Fruit fly (Drosophila melanogaster): ENCODE results near the gene CheB38a.

Gene CheB38a

DNA sequence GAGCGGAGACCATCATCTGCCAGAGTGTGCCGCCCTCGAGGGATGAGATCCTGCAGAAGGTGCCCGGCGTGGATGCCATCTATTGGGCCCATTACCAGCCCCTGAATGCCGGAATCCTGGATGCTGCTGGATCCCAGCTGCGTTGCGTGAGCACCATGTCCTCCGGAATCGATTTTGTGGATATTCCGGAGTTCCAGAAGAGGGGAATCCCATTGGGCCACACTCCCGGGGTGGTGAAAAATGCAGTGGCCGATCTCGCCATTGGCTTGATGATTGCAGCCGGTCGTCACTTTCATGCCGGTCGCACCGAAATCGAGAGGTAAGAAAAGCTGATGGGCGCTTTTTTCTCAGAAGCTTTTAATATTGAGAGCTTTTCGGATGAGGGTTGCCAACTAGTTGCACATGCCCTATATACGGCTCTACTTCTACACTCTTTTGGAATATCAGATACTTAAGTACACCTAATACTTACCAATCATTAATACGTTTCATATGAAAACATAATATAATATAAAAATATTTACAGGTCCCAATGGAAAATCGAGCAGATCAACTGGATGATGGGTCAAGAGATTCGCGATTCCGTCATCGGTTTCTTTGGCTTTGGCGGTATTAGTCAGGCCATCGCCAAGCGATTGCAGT lies 11.5 kb upstream of the CheB38a start (continued):
- TF ChIP-seq lbe (GFP tag; optimal IDR thresholded peaks at IDR 0.05) (peak; percentile 33), CG33213 (GFP tag; optimal IDR thresholded peaks at IDR 0.05) (no peak), bcd (GFP tag; optimal IDR thresholded peaks at IDR 0.05) (peak; percentile 4), Med (GFP tag) (peak; percentile 39), vvl (GFP tag; IDR thresholded peaks at IDR 0.05) (0 out of 2 replicates have a peak, but pooled peaks have one; percentile 33), CG9876 (GFP tag; optimal IDR thresholded peaks at IDR 0.05) (no peak), Elba2 (GFP tag; optimal IDR thresholded peaks at IDR 0.05) (no peak), Sry-δ (GFP tag; optimal IDR thresholded peaks at IDR 0.05) (no peak), CG9932 (GFP tag; IDR thresholded peaks at IDR 0.05) (peak; percentile 27), BEAF-32 (GFP tag; optimal IDR thresholded peaks at IDR 0.05) (peak; percentile 12), Hr78 (GFP tag; optimal IDR thresholded peaks at IDR 0.05) (no peak), Nf-YC (tag; optimal IDR thresholded peaks at IDR 0.05) (peak; percentile 14), CG10267 (tag; optimal IDR thresholded peaks at IDR 0.05) (no peak), CG43689 (GFP tag; IDR thresholded peaks at IDR 0.05) (no peak), lab (GFP tag; optimal IDR thresholded peaks at IDR 0.05) (peak; percentile 39), C15 (GFP tag; IDR thresholded peaks at IDR 0.05) (no peak), ken (GFP tag; IDR thresholded peaks at IDR 0.05) (no peak), esg (GFP tag; conservative IDR thresholded peaks at IDR 0.05) (no peak), Ada2b (GFP tag; IDR thresholded peaks at IDR 0.05) (no peak), run (tag; optimal IDR thresholded peaks at IDR 0.05) (no peak), CG15269 (tag; optimal IDR thresholded peaks at IDR 0.05) (peak; percentile 5), CG12769 (tag; optimal IDR thresholded peaks at IDR 0.05) (no peak), CG15011 (GFP tag; optimal IDR thresholded peaks at IDR 0.05) (no peak), Hr39 (optimal IDR thresholded peaks at IDR 0.05) (no peak), sens-2 (GFP tag; IDR thresholded peaks at IDR 0.05) (no peak), crp (GFP tag; optimal IDR thresholded peaks at IDR 0.05) (peak in 1 of 2 experiments; percentile 77), cwo (GFP tag; optimal IDR thresholded peaks at IDR 0.05) (no peak), D19A (tag; optimal IDR thresholded peaks at IDR 0.05) (peak; percentile 50), BtbVII (GFP tag; optimal IDR thresholded peaks at IDR 0.05) (no peak), tll (GFP tag; optimal IDR thresholded peaks at IDR 0.05) (no peak), CG1233 (GFP tag; optimal IDR thresholded peaks at IDR 0.05) (no peak), Rfx (GFP tag; IDR thresholded peaks at IDR 0.05) (peak; percentile 32; the same call in 1 of the 2 replicates), CG6813 (GFP tag; optimal IDR thresholded peaks at IDR 0.05) (no peak), kay (GFP tag; optimal IDR thresholded peaks at IDR 0.05) (no peak), vfl (GFP tag; optimal IDR thresholded peaks at IDR 0.05) (no peak), Aef1 (GFP tag; IDR thresholded peaks at IDR 0.05) (no peak), CG11247 (GFP tag; IDR thresholded peaks at IDR 0.05) (no peak), CG2889 (GFP tag; IDR thresholded peaks at IDR 0.05) (no peak), B-H1 (GFP tag; IDR thresholded peaks at IDR 0.05) (no peak), CG3407 (GFP tag; optimal IDR thresholded peaks at IDR 0.05) (no peak), Dll (GFP tag; IDR thresholded peaks at IDR 0.05; ENCODE audit: partially characterized antibody) (no peak), CG11695 (GFP tag; IDR thresholded peaks at IDR 0.05) (0 out of 3 replicates have a peak, but pooled peaks have one; percentile 9), CG32532 (GFP tag; IDR thresholded peaks at IDR 0.05) (peak; percentile 22; the same call in 1 of the 2 replicates), knrl (GFP tag; IDR thresholded peaks at IDR 0.05; ENCODE audit: partially characterized antibody) (no peak), Xbp1 (GFP tag; optimal IDR thresholded peaks at IDR 0.05) (no peak), dmrt11E (tag; optimal IDR thresholded peaks at IDR 0.05) (no peak), CG14441 (GFP tag; IDR thresholded peaks at IDR 0.05) (no peak), lov (optimal IDR thresholded peaks at IDR 0.05) (no peak), lov (GFP tag; IDR thresholded peaks at IDR 0.05) (no peak)

All from whole organism, embryonic.